Fruit fly (Drosophila melanogaster) ovary, adult (tissue): ENCODE results near the gene CG14007.

ENCODE experiments used
- CG17801 ChIP-seq: fragments of 200-800 bp; optimal IDR thresholded peaks from 2 replicates; lab custom pipeline; 2019; ENCODE audit warnings: missing biosample characterization, mild to moderate bottlenecking, missing genetic modification characterization, moderate library complexity; ENCODE audit not compliant: partially characterized antibody

Gene CG14007

DNA sequence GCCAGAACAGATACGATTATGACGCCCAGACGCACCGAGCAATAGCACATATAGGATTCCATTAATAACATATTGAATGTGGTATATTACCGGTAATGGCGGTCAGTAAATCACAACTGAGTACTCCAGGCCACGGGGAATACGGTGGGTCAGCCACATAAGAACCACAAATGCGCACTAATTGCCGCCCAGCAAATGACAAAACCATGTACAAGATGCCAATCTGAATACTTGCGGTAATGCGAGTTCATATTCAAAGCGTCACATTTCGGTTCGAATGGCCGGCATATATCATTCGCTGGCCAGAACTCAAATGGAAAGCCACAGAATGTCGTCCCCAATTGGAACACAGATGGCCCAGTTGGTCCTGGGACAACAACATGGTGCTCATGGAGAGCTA lies at the start of gene CG14007, which contains the start of gene CG34011:
CG14007 (minus strand) TSS at position 101 of the 400 bp plus-strand sequence.
CG34011 (plus strand) TSS at position 122 of the 400 bp plus-strand sequence.
- TF ChIP-seq CG17801: no peak

DNA sequence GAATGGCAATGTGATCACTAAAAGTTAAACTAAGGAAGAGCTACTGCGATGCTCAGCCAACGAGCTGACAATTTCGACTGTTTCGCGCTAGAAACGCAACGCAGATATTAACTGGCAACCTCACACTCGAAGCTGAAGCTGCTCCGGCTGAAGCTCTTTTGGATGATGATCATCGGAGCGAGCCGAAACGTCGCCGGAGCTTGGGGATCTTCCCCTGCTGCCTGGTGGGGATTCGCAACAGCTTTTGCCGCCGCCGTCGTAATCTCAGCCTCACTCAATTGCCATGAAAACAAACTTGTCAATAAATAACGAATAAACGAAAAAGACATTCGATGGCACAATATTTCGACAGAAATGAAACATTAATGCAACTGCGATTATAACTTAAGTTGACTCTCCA lies 49.6 kb upstream of the CG14007 start, which contains the start of gene obst-E:
obst-E (minus strand) TSS at position 101 of the 400 bp plus-strand sequence.
- no peak for TF ChIP-seq CG17801

DNA sequence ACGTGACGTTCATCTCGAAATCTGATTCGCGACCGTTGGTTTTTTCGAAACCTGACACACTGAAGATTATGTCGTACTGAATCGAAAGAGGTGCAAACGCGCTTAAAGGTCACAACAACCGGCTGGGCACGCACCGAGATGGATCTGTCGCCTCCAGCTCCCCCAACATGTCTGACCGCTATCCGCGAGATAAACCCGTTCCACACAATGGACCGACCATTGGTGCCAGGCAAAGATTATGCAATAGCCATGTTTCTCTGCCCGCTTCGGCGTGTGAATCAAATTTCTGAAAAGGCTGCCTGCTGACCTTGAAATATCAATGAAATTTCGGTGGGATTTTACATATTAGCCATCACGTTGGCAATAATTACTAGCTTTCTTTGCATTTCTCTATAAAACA lies 48.7 kb upstream of the CG14007 start:
- no peak for TF ChIP-seq CG17801

DNA sequence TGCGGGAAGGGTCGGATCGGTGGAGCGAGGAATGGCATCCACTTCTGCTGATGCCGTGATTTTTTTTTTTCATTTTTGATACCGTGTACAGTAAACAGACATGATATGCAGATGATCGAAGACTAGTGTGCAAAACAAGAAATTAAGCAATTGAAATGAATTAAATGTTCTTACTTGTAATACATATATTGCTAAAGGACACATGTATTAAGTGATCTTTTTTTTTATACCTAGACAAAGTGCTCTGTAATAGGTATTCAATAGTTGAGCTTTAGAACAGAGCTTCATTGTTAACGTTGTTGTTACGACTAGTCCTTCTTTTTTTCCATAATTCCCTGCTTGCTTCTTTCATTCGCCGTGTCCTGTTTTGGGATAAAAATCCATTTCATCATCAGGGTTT lies 35.0 kb upstream of the CG14007 start:
- no peak for TF ChIP-seq CG17801

DNA sequence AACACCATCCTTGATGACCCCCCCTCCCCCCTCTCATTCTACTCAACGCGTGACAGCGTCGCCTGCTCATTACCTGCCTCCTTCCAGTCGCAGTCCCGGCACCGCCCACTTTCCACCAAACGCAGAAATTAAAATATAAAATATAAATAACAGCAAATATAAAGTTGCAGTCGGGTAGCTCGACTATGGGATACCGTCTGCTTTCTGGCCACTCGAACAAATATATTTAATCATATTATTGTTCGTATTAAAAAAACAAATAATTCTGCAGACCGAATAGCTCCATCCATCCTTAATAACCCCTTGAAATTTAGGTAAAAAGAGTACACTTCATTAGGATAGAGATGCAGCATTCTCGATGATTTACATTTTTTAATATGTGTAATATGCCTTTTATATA lies 31.7 kb upstream of the CG14007 start:
- TF ChIP-seq CG17801: no peak

DNA sequence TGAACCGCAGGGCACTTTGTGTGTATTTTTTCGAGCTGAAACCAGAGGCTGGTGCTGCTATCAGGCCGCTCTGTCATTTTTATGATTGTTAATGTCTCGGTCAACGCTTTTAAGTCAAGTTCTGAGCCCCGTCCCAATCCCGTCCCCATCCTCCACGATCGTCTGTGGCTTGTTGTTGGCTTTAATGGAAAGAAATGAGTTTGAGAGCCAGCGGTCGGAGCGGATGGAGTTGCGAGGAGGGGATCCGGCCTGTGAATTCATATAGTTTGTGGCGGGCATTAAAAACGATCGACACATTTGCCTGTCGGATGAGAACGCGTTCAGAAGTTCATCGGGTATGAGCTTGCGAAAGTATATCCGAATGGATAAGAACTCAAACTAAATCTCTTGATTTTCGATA lies 29.4 kb upstream of the CG14007 start, which contains the start of gene CG11029:
CG11029 (plus strand) TSS at position 301 of the 400 bp plus-strand sequence.
- TF ChIP-seq CG17801: no peak

DNA sequence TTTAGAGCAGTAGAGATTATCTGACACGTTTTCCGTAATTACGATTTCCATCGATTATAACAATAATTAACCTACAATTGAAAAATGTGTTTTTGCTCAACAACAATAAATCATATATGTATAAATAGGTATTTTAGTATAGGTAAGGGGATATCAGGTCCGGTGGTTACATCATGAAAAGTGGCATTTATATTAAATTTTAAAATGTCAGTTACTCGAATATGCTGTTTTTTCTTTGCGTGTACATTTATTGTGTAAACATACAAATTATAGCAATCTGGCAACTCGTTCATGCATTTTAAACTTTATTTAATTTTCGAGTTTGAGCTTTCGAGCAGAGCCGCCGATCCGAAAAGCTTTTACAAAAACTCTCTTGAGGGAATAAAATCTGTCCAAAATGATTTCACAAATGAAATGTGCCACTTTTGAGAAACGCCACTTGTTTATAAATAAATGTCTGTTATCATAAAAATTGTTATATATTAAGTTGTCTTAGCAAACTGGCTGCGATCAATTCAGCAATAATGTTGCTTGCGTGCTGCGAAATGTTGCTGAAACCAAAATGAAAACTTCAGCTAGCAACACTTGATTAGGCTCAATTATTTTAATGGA lies 27.2 kb upstream of the CG14007 start:
- TF ChIP-seq CG17801: peak; percentile 19

DNA sequence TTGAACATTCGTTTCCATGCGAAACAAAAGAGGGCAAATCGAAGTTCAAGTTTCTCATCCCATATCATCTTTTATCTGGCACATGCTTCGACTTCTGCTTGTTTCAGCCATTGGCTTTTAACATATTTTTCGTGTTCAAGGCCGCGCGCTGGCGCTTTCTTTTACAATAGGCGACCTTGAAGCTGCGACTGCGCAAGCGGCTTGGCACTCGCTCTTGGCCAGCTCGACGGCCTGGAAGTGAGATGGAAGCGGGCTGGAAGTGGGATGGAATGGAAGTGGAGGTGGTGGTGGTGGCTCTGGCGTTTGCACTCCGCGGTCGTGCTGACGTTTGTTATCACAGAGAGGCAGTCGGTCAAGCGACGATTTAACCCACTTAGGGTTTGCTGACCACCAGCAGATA lies 26.0 kb upstream of the CG14007 start:
- no peak for TF ChIP-seq CG17801

DNA sequence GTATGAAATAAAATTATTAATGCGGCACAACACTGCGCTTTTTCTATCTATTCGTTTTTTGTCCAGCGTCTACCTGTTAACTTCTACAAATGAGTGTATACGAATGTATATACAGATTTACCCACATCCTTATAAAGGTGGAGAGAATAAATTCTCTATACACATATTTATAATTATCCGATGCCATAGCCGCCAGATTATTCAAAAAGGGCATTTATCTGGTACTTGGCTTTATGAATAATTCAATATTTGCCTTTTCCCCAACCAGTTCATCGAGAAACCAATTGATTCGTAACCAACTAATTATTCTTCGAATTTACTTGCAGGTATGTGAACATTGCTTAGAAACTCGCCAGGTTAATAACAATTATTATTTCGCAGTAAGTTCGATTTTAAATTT lies 24.7 kb upstream of the CG14007 start, which contains the start of gene CG11147:
CG11147 (minus strand) TSS at position 101 of the 400 bp plus-strand sequence.
- no peak for TF ChIP-seq CG17801

DNA sequence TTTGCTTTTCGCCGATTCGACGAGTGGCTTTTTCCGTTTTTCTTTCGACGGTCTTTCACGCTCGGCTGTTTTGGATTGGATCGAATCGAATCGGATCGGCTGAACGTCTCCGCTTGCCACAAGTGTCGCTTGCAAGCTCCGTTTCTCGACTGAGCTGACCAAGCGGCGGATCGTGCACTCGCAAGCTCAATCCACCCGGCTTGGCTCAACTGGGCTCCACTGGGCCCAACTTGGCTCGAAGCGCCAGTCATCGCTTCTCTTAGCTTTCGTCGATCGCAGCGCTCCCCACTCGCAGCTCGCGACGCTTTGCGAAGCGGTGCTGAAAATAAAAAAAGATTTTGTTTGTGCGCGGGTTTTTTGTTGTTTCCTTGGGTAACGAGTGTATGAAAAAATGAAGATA lies 24.3 kb upstream of the CG14007 start:
- TF ChIP-seq CG17801: no peak

DNA sequence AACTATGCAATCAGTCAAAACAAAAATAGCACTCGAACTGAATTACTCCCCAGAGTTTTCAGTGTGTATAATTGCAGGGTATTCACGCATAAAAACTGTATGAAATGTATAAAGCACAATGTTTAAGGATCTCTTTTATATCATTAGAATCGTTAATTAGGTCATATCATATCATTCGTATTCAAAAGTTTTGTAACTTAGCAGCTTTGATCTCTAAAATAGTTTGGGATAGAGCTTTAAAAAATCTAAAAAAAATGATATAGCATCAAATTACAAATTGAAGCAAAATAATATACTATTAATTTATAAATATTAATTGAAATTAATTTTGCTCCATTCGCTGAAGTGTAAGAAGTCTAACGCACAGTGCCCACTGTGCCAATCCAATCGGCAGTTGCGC lies 14.0 kb upstream of the CG14007 start:
- no peak for TF ChIP-seq CG17801

DNA sequence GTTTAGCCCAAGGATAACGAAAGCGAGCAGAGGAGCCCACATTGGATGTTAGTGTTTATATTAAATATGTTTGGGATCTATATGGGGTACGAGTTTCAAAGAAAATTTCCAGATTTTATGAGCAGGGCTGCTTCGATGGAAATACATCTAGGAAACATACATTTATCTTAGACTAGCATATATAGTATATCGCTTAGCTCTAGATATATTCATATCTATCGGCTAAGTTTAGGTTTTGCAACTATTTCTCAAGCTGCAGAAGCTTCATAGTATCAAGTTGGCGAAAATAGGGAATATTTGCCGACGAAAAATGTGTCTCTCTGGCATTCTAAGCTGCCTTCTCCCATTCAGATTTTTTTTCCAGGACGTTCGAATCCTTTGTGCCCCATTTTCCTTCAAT lies 12.2 kb upstream of the CG14007 start, which contains the start of gene CG14006:
CG14006 (minus strand) TSS at position 101 of the 400 bp plus-strand sequence.
- no peak for TF ChIP-seq CG17801

DNA sequence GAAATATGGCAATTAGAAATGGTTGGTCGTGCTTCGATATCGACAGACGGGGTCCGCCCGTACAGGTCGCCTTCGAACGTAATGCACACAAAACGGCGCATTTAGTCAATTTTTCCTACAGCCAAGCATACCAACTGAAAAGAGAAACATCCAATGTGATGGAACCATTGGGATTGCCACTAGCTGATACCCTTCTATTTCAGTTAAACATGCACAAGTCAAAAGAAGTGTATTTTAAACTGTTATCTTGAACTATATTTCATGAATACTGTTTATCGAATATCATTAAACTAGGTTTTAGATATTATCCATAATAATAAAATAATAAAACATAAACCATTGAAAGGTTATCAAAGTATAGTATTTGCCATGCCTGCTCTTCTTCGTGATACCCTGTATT lies 9.6 kb upstream of the CG14007 start:
- no peak for TF ChIP-seq CG17801

DNA sequence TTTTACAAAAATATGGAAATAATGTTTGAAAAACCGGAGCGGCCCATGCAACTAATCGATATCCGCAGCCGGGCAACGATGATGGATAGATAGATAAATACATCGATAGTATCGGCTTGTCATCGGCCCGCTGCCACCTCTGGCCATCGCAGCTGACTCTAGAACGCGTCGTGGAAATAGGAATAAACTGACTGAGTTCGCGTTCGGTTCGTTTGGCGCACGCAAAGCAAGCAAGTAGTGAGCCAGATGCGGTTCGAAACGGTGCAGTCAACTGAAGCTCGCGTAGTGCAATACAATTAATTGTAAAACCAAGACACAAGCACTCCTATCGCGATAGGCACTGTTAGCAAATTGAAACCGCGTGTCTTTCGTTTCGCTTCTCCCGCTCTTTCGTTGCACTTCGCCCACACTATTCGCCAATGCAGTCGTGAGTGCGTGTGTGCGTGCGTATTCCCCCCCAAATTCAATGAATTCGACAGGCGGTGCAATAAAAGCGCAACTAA lies 8.1 kb upstream of the CG14007 start, which contains the start of gene CG11030:
CG11030 (plus strand) TSS at position 136 of the 503 bp plus-strand sequence.
- TF ChIP-seq CG17801: peak; percentile 53

DNA sequence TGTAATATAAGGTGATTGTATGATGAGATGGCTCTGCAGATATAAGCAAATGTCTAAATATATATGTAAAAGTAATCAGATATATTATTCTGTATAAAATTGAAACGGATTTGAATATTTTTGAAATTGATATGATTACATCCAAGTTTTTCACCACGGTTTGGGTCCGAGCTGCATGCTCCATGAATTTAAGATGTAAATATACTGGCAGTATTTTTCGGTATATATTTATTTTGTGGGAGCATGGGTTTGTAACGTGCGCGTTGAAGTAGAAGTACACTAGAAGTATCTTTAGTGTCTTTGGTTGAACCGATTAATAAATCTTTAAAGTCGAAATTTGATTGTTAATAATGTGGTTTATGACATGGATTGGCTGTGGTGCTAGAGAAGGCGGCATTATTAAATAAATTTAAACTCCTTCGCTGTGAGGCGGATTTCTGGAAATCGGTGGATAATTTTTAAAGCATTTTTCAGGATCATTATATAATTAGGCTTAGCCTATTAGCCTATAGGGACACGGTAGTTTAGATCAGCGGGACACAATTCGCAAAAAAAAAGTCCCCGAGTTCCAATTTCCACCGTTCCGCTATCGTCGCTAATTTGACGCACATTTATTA lies 7.5 kb upstream of the CG14007 start:
- TF ChIP-seq CG17801: no peak

DNA sequence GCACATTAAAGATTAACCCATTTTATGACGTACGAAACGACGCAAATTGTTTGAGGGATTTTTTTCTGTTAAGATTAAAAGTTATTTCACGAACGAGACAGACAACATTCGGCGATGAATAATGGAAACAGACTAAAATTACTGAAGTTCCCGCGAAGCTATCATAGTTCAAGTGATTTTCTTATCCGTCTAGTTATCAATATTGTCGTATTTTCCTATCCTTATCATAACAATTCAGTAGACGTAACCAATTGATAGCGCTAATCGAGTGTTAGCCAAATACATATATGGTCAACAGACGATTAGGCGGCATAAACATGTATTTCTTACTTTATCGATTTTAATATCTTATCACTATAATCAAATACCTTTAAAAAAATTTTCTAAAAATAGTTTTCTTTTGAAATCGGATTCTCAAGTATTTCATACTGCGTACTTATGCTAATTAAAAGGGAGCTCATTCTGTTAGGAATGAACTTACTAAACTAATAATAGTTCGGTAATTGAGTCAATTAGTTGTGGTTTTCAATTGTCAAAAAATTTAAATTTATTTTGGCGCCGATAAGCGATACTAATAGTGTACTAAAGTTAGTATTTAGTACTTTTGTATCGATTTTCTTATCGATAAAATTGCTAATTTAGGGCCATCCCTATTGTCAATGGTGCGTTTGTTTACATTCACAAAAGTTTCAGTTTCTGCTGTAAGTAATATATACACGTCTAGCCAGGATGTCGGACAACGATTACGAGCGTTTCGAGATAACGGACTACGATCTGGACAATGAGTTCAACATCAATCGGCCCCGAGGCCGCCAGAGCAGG lies 4.1 kb upstream of the CG14007 start, which contains the start of the genes CG11149 and sip1:
CG11149 (minus strand) TSS at position 493 of the 822 bp plus-strand sequence.
sip1 (plus strand) TSS at position 645 of the 822 bp plus-strand sequence.
- no peak for TF ChIP-seq CG17801

DNA sequence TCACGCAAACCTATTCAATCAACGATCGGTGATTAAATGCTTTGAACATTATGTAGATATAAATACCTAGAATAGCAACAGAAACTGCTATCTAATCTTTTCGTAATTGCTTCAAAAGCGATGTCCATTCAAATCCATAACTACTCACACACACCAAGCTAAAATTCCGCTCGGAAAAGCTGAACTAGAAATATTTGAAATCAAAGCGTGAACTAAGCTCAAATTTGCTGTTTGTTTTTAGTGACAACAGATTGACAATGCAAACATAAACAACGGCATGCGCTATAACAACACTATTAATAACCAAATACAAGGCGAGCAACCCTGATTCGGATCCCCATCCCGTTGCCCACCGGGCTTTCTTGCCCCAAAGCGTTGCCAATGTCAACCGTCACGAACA lies 10.4 kb downstream of the CG14007 start, which contains the start of gene CG7236:
CG7236 (plus strand) TSS at position 301 of the 400 bp plus-strand sequence.
- TF ChIP-seq CG17801: no peak
